Fruit fly (Drosophila melanogaster) whole organism, embryonic: Measurements from ENCODE around the gene CG11426.
A peak's percentile ranks its signal among the peaks of the same experiment; 100 is the strongest.

Experiments
- Asciz ChIP-seq: fragments of 200-800 bp; sonication (Bioruptor generic); optimal IDR thresholded peaks from 2 replicates; lab custom pipeline; 2017; ENCODE audit warnings: missing biosample characterization, mild to moderate bottlenecking, missing genetic modification characterization, missing genetic modification reagents
- Bteb2 ChIP-seq: fragments of 200-800 bp; sonication (Bioruptor generic); optimal IDR thresholded peaks from 2 replicates; lab custom pipeline; 2016; ENCODE audit warnings: missing biosample characterization, missing genetic modification characterization
- CG11093 ChIP-seq: fragments of 200-800 bp; sonication (Bioruptor generic); IDR thresholded peaks from 3 replicates; pipeline ENCODE4 v1.3.6; 2022; ENCODE audit warnings: missing biosample characterization, missing genetic modification characterization
- CG11504 ChIP-seq: fragments of 200-800 bp; sonication (Bioruptor generic); optimal IDR thresholded peaks from 3 replicates; lab custom pipeline; 2019; ENCODE audit warnings: missing biosample characterization, mild to moderate bottlenecking, missing genetic modification characterization, moderate library complexity
- CG12659 ChIP-seq: fragments of 200-800 bp; sonication (Bioruptor generic); optimal IDR thresholded peaks from 3 replicates; lab custom pipeline; 2017; ENCODE audit warnings: mild to moderate bottlenecking, missing biosample characterization, missing genetic modification reagents, missing genetic modification characterization
- CG12769 ChIP-seq: fragments of 200-800 bp; sonication (Bioruptor generic); optimal IDR thresholded peaks from 2 replicates; lab custom pipeline; 2019; ENCODE audit warnings: missing biosample characterization, mild to moderate bottlenecking, missing genetic modification characterization, moderate library complexity
- CG15514 ChIP-seq: fragments of 200-800 bp; sonication (Bioruptor generic); optimal IDR thresholded peaks from 3 replicates; lab custom pipeline; 2017; ENCODE audit warnings: missing biosample characterization, missing genetic modification characterization, mild to moderate bottlenecking, moderate library complexity, missing genetic modification reagents
- CG15696 ChIP-seq: fragments of 200-800 bp; sonication (Bioruptor generic); optimal IDR thresholded peaks from 2 replicates; lab custom pipeline; 2019; ENCODE audit warnings: missing biosample characterization, mild to moderate bottlenecking, missing genetic modification characterization, moderate library complexity
- CG17829 ChIP-seq: fragments of 200-800 bp; optimal IDR thresholded peaks from 2 replicates; lab custom pipeline; 2019; ENCODE audit warnings: missing biosample characterization, mild to moderate bottlenecking, missing genetic modification characterization, moderate library complexity
- CG18262 ChIP-seq: fragments of 200-800 bp; optimal IDR thresholded peaks from 3 replicates; lab custom pipeline; 2019; ENCODE audit warnings: missing biosample characterization, mild to moderate bottlenecking, missing genetic modification characterization, moderate library complexity
- CG18599 ChIP-seq: fragments of 200-800 bp; sonication (Bioruptor generic); optimal IDR thresholded peaks from 3 replicates; lab custom pipeline; 2017; ENCODE audit warnings: missing biosample characterization, missing genetic modification characterization, mild to moderate bottlenecking, moderate library complexity, missing genetic modification reagents
- CG2120 ChIP-seq: fragments of 200-800 bp; sonication (Bioruptor generic); optimal IDR thresholded peaks from 3 replicates; lab custom pipeline; 2016; ENCODE audit warnings: missing biosample characterization, missing genetic modification characterization
- CG31441 ChIP-seq: fragments of 200-800 bp; sonication (Bioruptor generic); IDR thresholded peaks from 2 replicates; pipeline ENCODE4 v1.3.6; 2022; ENCODE audit warnings: missing biosample characterization, missing genetic modification characterization
- CG32767 ChIP-seq: fragments of 200-800 bp; sonication (Bioruptor generic); IDR thresholded peaks from 2 replicates; pipeline ENCODE4 v1.3.6; 2022; ENCODE audit warnings: missing biosample characterization, missing genetic modification characterization
- CG42726 ChIP-seq: fragments of 200-800 bp; sonication (Bioruptor generic); IDR thresholded peaks from 2 replicates; pipeline ENCODE4 v1.3.6; 2022; ENCODE audit warnings: missing biosample characterization, missing genetic modification characterization; ENCODE audit not compliant: partially characterized antibody
- CG4424 ChIP-seq: fragments of 200-800 bp; sonication (Bioruptor generic); optimal IDR thresholded peaks from 3 replicates; lab custom pipeline; 2016; ENCODE audit warnings: missing biosample characterization, missing genetic modification characterization
- CG4617 ChIP-seq: fragments of 200-800 bp; sonication (Bioruptor generic); optimal IDR thresholded peaks from 3 replicates; lab custom pipeline; 2016; ENCODE audit warnings: missing biosample characterization, missing genetic modification characterization, borderline replicate concordance
- CG4820 ChIP-seq: fragments of 200-800 bp; sonication (Bioruptor generic); optimal IDR thresholded peaks from 3 replicates; lab custom pipeline; 2016; ENCODE audit warnings: missing biosample characterization, missing genetic modification characterization
- CG7556 ChIP-seq: fragments of 200-800 bp; sonication (Bioruptor generic); optimal IDR thresholded peaks from 2 replicates; lab custom pipeline; 2017; ENCODE audit warnings: missing biosample characterization, mild to moderate bottlenecking, missing genetic modification characterization
- CG9215 ChIP-seq: fragments of 200-800 bp; sonication (Bioruptor generic); IDR thresholded peaks from 2 replicates; pipeline ENCODE4 v1.3.6; 2022; ENCODE audit warnings: missing biosample characterization, missing genetic modification characterization
- CG9932 ChIP-seq: fragments of 200-800 bp; sonication (Bioruptor generic); IDR thresholded peaks from 2 replicates; pipeline ENCODE4 v1.3.6; 2022; ENCODE audit warnings: missing biosample characterization, missing genetic modification characterization
- Hsf ChIP-seq: fragments of 200-800 bp; sonication (Bioruptor generic); optimal IDR thresholded peaks from 3 replicates; lab custom pipeline; 2016; ENCODE audit warnings: missing biosample characterization, missing genetic modification characterization
- Med ChIP-seq: fragments of 200-800 bp; sonication (Bioruptor generic); peaks from one replicate; lab custom pipeline; 2016; ENCODE audit warnings: missing biosample characterization, missing genetic modification characterization, mild to moderate bottlenecking, inconsistent platforms, moderate library complexity
- Myb ChIP-seq: fragments of 200-800 bp; sonication (Bioruptor generic); optimal IDR thresholded peaks from 2 replicates; lab custom pipeline; 2016; ENCODE audit warnings: missing biosample characterization, missing genetic modification characterization
- Pdp1 ChIP-seq, 2 experiments: fragments of 200-800 bp; sonication (Bioruptor generic); optimal IDR thresholded peaks; 3 replicates each; lab custom pipeline; 2016; ENCODE audit warnings: missing biosample characterization in 2 of 2, missing genetic modification characterization in 2 of 2, mild to moderate bottlenecking in 1 of 2, moderate library complexity in 1 of 2
- Side ChIP-seq: fragments of 200-800 bp; sonication (Bioruptor generic); optimal IDR thresholded peaks from 2 replicates; lab custom pipeline; 2016; ENCODE audit warnings: missing biosample characterization, missing genetic modification characterization
- Xbp1 ChIP-seq: fragments of 200-800 bp; sonication (Bioruptor generic); optimal IDR thresholded peaks from 3 replicates; lab custom pipeline; 2016; ENCODE audit warnings: missing biosample characterization, mild to moderate bottlenecking, missing genetic modification characterization
- Xrp1 ChIP-seq: fragments of 200-800 bp; sonication (Bioruptor generic); IDR thresholded peaks from 2 replicates; pipeline ENCODE4 v1.3.6; 2022; ENCODE audit warnings: missing biosample characterization, missing genetic modification characterization
- YL-1 ChIP-seq: fragments of 200-800 bp; sonication (Bioruptor generic); optimal IDR thresholded peaks from 3 replicates; lab custom pipeline; 2017; ENCODE audit warnings: missing biosample characterization, mild to moderate bottlenecking, missing genetic modification characterization
- chinmo ChIP-seq: fragments of 200-800 bp; sonication (Bioruptor generic); IDR thresholded peaks from 4 replicates; pipeline ENCODE4 v1.3.6; 2022; ENCODE audit warnings: missing biosample characterization, missing genetic modification characterization; ENCODE audit not compliant: partially characterized antibody
- ci ChIP-seq: fragments of 200-800 bp; sonication (Bioruptor generic); IDR thresholded peaks from 3 replicates; pipeline ENCODE4 v1.3.6; 2022; ENCODE audit warnings: missing biosample characterization, missing genetic modification characterization
- exex ChIP-seq: fragments of 200-800 bp; sonication (Bioruptor generic); optimal IDR thresholded peaks from 4 replicates; lab custom pipeline; 2018; ENCODE audit warnings: missing biosample characterization, mild to moderate bottlenecking, missing genetic modification characterization, moderate library complexity
- grn ChIP-seq: fragments of 200-800 bp; sonication (Bioruptor generic); optimal IDR thresholded peaks from 3 replicates; lab custom pipeline; 2017; ENCODE audit warnings: missing biosample characterization, missing genetic modification characterization
- ind ChIP-seq: fragments of 200-800 bp; sonication (Bioruptor generic); optimal IDR thresholded peaks from 3 replicates; lab custom pipeline; 2016; ENCODE audit warnings: missing biosample characterization, missing genetic modification characterization
- ken ChIP-seq: fragments of 200-800 bp; sonication (Bioruptor generic); IDR thresholded peaks from 3 replicates; pipeline ENCODE4 v1.3.6; 2022; ENCODE audit warnings: missing biosample characterization, missing genetic modification characterization
- lmd ChIP-seq: fragments of 200-800 bp; sonication (Bioruptor generic); IDR thresholded peaks from 2 replicates; pipeline ENCODE4 v1.3.6; 2022; ENCODE audit warnings: missing biosample characterization, missing genetic modification characterization
- luna ChIP-seq: fragments of 200-800 bp; sonication (Bioruptor generic); optimal IDR thresholded peaks from 2 replicates; lab custom pipeline; 2016; ENCODE audit warnings: missing biosample characterization, missing genetic modification characterization
- mld ChIP-seq: fragments of 200-800 bp; sonication (Bioruptor generic); IDR thresholded peaks from 3 replicates; pipeline ENCODE4 v1.3.6; 2022; ENCODE audit warnings: missing biosample characterization, missing genetic modification characterization; ENCODE audit not compliant: partially characterized antibody
- odd ChIP-seq: fragments of 200-800 bp; sonication (Bioruptor generic); optimal IDR thresholded peaks from 2 replicates; lab custom pipeline; 2017; ENCODE audit warnings: missing biosample characterization, mild to moderate bottlenecking, missing genetic modification characterization
- peb ChIP-seq: fragments of 200-800 bp; sonication (Bioruptor generic); IDR thresholded peaks from 2 replicates; pipeline ENCODE4 v1.3.6; 2022; ENCODE audit warnings: missing biosample characterization, missing genetic modification characterization
- pita ChIP-seq: fragments of 200-800 bp; sonication (Bioruptor generic); optimal IDR thresholded peaks from 2 replicates; lab custom pipeline; 2017; ENCODE audit warnings: missing biosample characterization, mild to moderate bottlenecking, missing genetic modification characterization
- rib ChIP-seq: fragments of 200-800 bp; sonication (Bioruptor generic); IDR thresholded peaks from 2 replicates; pipeline ENCODE4 v1.3.6; 2022; ENCODE audit warnings: missing biosample characterization, missing genetic modification characterization
- sens-2 ChIP-seq: fragments of 200-800 bp; sonication (Bioruptor generic); IDR thresholded peaks from 2 replicates; pipeline ENCODE4 v1.3.6; 2022; ENCODE audit warnings: missing biosample characterization, missing genetic modification characterization
- sug ChIP-seq: fragments of 200-800 bp; optimal IDR thresholded peaks from 2 replicates; lab custom pipeline; 2019; ENCODE audit warnings: missing biosample characterization, mild to moderate bottlenecking, missing genetic modification characterization, moderate library complexity
- tna ChIP-seq: fragments of 200-800 bp; sonication (Bioruptor generic); IDR thresholded peaks from 2 replicates; pipeline ENCODE4 v1.3.6; 2022; ENCODE audit warnings: missing biosample characterization, missing genetic modification characterization; ENCODE audit not compliant: partially characterized antibody
- twi ChIP-seq: fragments of 200-800 bp; optimal IDR thresholded peaks from 2 replicates; lab custom pipeline; 2019; ENCODE audit warnings: missing biosample characterization, mild to moderate bottlenecking, missing genetic modification characterization, moderate library complexity
- unc-4 ChIP-seq: fragments of 200-800 bp; sonication (Bioruptor generic); IDR thresholded peaks from 2 replicates; pipeline ENCODE4 v1.3.6; 2022; ENCODE audit warnings: missing biosample characterization, missing genetic modification characterization; ENCODE audit not compliant: partially characterized antibody
- vvl ChIP-seq: fragments of 200-800 bp; sonication (Bioruptor generic); IDR thresholded peaks from 2 replicates; pipeline ENCODE4 v1.3.6; 2022; ENCODE audit warnings: missing biosample characterization, missing genetic modification characterization
- z ChIP-seq: fragments of 200-800 bp; sonication (Bioruptor generic); IDR thresholded peaks from 3 replicates; pipeline ENCODE4 v1.3.6; 2022; ENCODE audit warnings: missing biosample characterization, missing genetic modification characterization

Gene CG11426

DNA sequence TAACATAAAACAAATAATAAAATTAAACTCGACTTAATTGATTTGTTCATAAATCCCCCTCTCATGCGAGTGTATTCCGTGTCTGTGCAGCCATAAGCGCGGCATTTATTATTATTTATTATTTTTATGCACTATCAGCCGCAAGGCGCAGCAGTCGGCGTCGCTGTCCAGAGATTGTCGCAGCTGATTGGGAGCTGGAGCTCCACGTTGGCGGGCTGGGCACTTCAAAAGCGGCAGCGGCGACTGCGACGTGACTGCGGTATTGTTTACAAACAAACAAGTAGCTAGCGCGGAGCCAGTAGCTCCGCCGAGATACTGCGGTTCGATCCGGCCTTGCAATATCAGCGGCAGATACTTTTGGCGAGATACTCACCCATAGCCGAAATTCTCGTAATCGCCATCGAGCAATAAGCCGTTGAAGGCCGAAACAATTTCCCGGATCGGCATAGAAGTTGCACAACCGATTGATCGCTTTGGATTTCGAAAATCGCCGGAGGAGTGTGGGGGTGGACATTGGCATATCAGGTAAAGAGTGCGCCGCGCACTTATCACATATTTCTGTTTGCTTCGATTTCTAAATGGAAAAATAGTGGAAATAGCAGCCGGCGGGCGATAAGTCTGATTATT is 11.3 kb upstream of the CG11426 start (continued):
- TF ChIP-seq Bteb2 (no peak), z (no peak), unc-4 (GFP tag; lab: Robert Waterston, UW) (no peak), ind (GFP tag; lab: Kevin White, UChicago) (no peak), Xrp1 (GFP tag; lab: Robert Waterston, UW) (0 out of 2 replicates have a peak, but pooled peaks have one; percentile 11), pita (no peak), twi (tag; lab: Kevin White, UChicago) (no peak), CG15514 (GFP tag; lab: Kevin White, UChicago) (no peak), sug (peak; percentile 69), Side (GFP tag; lab: Kevin White, UChicago) (no peak), lmd (no peak), exex (tag; lab: Kevin White, UChicago) (peak; percentile 34), CG12769 (tag; lab: Kevin White, UChicago) (peak; percentile 41), luna (GFP tag; lab: Kevin White, UChicago) (no peak), CG18599 (GFP tag; lab: Kevin White, UChicago) (no peak), CG7556 (GFP tag; lab: Kevin White, UChicago) (no peak), CG4424 (GFP tag; lab: Kevin White, UChicago) (no peak), tna (GFP tag; lab: Robert Waterston, UW) (no peak), Asciz (GFP tag; lab: Kevin White, UChicago) (peak; percentile 11), CG32767 (GFP tag; lab: Robert Waterston, UW) (no peak), mld (GFP tag; lab: Robert Waterston, UW) (no peak), CG4820 (GFP tag; lab: Kevin White, UChicago) (no peak), Med (peak; percentile 69), grn (GFP tag; lab: Kevin White, UChicago) (peak; percentile 85), sens-2 (GFP tag; lab: Robert Waterston, UW) (no peak), YL-1 (GFP tag; lab: Kevin White, UChicago) (no peak), CG15696 (tag; lab: Kevin White, UChicago) (peak; percentile 3), CG17829 (tag; lab: Kevin White, UChicago) (no peak), peb (no peak), CG18262 (tag; lab: Kevin White, UChicago) (peak; percentile 19), vvl (GFP tag; lab: Robert Waterston, UW) (0 out of 2 replicates have a peak, but pooled peaks have one; percentile 8), CG9932 (GFP tag; lab: Robert Waterston, UW) (no peak), CG4617 (GFP tag; lab: Kevin White, UChicago) (no peak), rib (no peak), CG11093 (GFP tag; lab: Robert Waterston, UW) (no peak), CG31441 (GFP tag; lab: Robert Waterston, UW) (no peak), ci (peak; percentile 25; the same call in 1 of the 3 replicates), CG9215 (no peak), Myb (GFP tag; lab: Kevin White, UChicago) (no peak), chinmo (GFP tag; lab: Robert Waterston, UW) (0 out of 4 replicates have a peak, but pooled peaks have one; percentile 33), CG2120 (GFP tag; lab: Kevin White, UChicago) (no peak), ken (GFP tag; lab: Robert Waterston, UW) (no peak), Hsf (GFP tag; lab: Kevin White, UChicago) (no peak), Xbp1 (GFP tag; lab: Kevin White, UChicago) (no peak), CG42726 (no peak), odd (GFP tag; lab: Kevin White, UChicago) (peak; percentile 39), Pdp1 (GFP tag; optimal IDR thresholded peaks at IDR 0.05; lab: Kevin White, UChicago) (peak in 1 of 2 experiments; percentile 88), CG12659 (GFP tag; lab: Kevin White, UChicago) (no peak), CG11504 (peak; percentile 30)
- TF ChIP-seq, all 482 proteins: peak for 22
